Worm (Caenorhabditis elegans): ENCODE data around the gene C48D1.9.

C48D1.9 gene

ce11 chrIV:13238943-13239861 lies 29.7 kb upstream of the C48D1.9 start, which contains the start of gene tag-115 (continued):
- TF ChIP-seq elt-2 (tag; optimal IDR thresholded peaks at IDR 0.05) (no peak), lin-35 (GFP tag; optimal IDR thresholded peaks at IDR 0.05) (peak in 1 of 2 experiments; percentile 50), fkh-8 (tag; optimal IDR thresholded peaks at IDR 0.05) (no peak), C04F5.9 (tag; optimal IDR thresholded peaks at IDR 0.05) (no peak), ceh-82 (tag; optimal IDR thresholded peaks at IDR 0.05) (no peak), egl-27 (tag; optimal IDR thresholded peaks at IDR 0.05) (no peak), pag-3 (tag; optimal IDR thresholded peaks at IDR 0.05; ENCODE audit: borderline replicate concordance, insufficient read depth) (no peak), mep-1 (tag; optimal IDR thresholded peaks at IDR 0.05) (no peak), isw-1 (GFP tag; IDR thresholded peaks at IDR 0.05) (no peak), ceh-90 (tag; optimal IDR thresholded peaks at IDR 0.05) (no peak), unc-62 (GFP tag; optimal IDR thresholded peaks at IDR 0.05) (no peak), unc-98 (GFP tag; IDR thresholded peaks at IDR 0.05) (no peak), unc-30 (tag; optimal IDR thresholded peaks at IDR 0.05) (no peak), egl-13 (tag; optimal IDR thresholded peaks at IDR 0.05) (no peak)

DNA sequence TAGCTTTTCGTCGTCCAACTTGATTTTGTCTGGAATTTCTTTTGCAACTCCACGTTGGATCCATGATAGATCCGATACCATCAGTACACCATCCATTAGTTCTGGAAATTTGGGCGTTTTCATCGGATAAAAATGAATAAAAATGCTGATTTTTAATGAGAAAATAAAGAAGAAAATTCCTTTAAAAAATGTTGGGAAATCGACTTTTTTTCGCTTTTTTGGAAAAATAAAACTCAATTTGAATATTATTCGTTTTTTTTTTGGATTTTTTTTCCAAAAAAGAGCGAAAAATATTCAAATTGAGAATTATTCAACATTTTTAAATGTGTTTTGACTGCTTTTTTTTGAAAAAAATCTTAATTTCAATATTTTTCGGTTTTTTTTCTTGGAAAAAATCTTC lies 27.0 kb upstream of the C48D1.9 start, which contains the start of gene pwp-1:
TSS of gene pwp-1 (minus strand) at position 101 of the 400 bp plus-strand sequence.
- no peak for TF ChIP-seq sptf-1 (tag; optimal IDR thresholded peaks at IDR 0.05)
- no peak for TF ChIP-seq tbx-2 (tag; optimal IDR thresholded peaks at IDR 0.05)
- TF ChIP-seq fkh-8 (tag; optimal IDR thresholded peaks at IDR 0.05), result no peak
- TF ChIP-seq unc-62 (GFP tag; optimal IDR thresholded peaks at IDR 0.05), result no peak
- TF ChIP-seq nhr-71 (tag; optimal IDR thresholded peaks at IDR 0.05), result no peak
- TF ChIP-seq F16B12.6 (tag; optimal IDR thresholded peaks at IDR 0.05), result no peak

DNA sequence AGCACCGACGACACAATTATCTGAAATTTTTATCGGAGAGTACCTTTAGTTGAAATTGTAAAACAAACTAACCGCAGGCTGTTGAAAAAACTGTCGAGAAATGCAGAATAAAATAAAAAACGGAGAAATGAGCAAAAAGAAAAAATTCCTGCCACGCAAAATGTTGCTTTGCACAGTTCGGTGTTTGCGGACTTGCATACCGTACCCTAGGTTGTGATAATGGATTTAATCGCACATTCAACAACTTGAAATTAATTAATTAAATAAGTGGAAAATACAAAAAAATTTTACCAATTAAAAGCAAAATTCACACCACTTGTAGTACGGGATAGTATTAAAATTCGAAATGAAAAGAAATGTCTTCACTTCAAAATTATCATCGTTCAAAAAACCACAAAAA lies 21.9 kb upstream of the C48D1.9 start:
- no peak for TF ChIP-seq C34B4.2 (tag; optimal IDR thresholded peaks at IDR 0.05)
- TF ChIP-seq dsc-1 (tag; optimal IDR thresholded peaks at IDR 0.05), result no peak
- TF ChIP-seq pag-3 (tag; optimal IDR thresholded peaks at IDR 0.05; ENCODE audit: borderline replicate concordance, insufficient read depth), result no peak
- no peak for TF ChIP-seq unc-86 (tag; optimal IDR thresholded peaks at IDR 0.05)
- no peak for TF ChIP-seq nhr-12 (tag; optimal IDR thresholded peaks at IDR 0.05)
- TF ChIP-seq lin-39 (tag; optimal IDR thresholded peaks at IDR 0.05), result no peak
- no peak for TF ChIP-seq ztf-11 (tag; optimal IDR thresholded peaks at IDR 0.05)
- no peak for TF ChIP-seq nhr-77 (tag; optimal IDR thresholded peaks at IDR 0.05)
- peak; percentile 6 for TF ChIP-seq skn-1 (tag; optimal IDR thresholded peaks at IDR 0.05)
- TF ChIP-seq nhr-84 (tag; optimal IDR thresholded peaks at IDR 0.05), result no peak
- no peak for TF ChIP-seq sox-4 (tag; optimal IDR thresholded peaks at IDR 0.05)
- no peak for TF ChIP-seq nhr-85 (tag)
- no peak for TF ChIP-seq irx-1 (tag; optimal IDR thresholded peaks at IDR 0.05)
- peak; percentile 94 for TF ChIP-seq F16B12.6 (tag; optimal IDR thresholded peaks at IDR 0.05)
- no peak for TF ChIP-seq nhr-28 (tag; optimal IDR thresholded peaks at IDR 0.05)
- no peak for TF ChIP-seq egl-27 (tag; optimal IDR thresholded peaks at IDR 0.05)
- no peak for TF ChIP-seq aly-2 (tag; optimal IDR thresholded peaks at IDR 0.05)
- no peak for TF ChIP-seq snpc-4 (tag; optimal IDR thresholded peaks at IDR 0.05)
- no peak for TF ChIP-seq sup-37 (GFP tag; optimal IDR thresholded peaks at IDR 0.05)
- TF ChIP-seq lin-35 (GFP tag; optimal IDR thresholded peaks at IDR 0.05), result peak; percentile 51 to 77
- TF ChIP-seq efl-3 (GFP tag; optimal IDR thresholded peaks at IDR 0.05), result no peak
- no peak for TF ChIP-seq nhr-20 (tag; optimal IDR thresholded peaks at IDR 0.05)
- no peak for TF ChIP-seq mab-9 (GFP tag; IDR thresholded peaks at IDR 0.05)
- peak; percentile 68 for TF ChIP-seq C16A3.4 (tag; optimal IDR thresholded peaks at IDR 0.05)
- no peak for TF ChIP-seq hpl-2 (GFP tag; optimal IDR thresholded peaks at IDR 0.05)
- no peak for TF ChIP-seq nhr-19 (GFP tag; conservative IDR thresholded peaks at IDR 0.05)
- no peak for TF ChIP-seq alr-1 (tag; optimal IDR thresholded peaks at IDR 0.05; ENCODE audit: borderline replicate concordance)
- no peak for TF ChIP-seq nhr-76 (tag; optimal IDR thresholded peaks at IDR 0.05)
- TF ChIP-seq dpl-1 (GFP tag; optimal IDR thresholded peaks at IDR 0.05), result peak; percentile 15 to 68 (median 40)
- no peak for TF ChIP-seq unc-98 (GFP tag; IDR thresholded peaks at IDR 0.05)
- TF ChIP-seq snu-23 (GFP tag; optimal IDR thresholded peaks at IDR 0.05), result peak; percentile 55
- TF ChIP-seq fkh-4 (tag; optimal IDR thresholded peaks at IDR 0.05; ENCODE audit: borderline replicate concordance), result no peak
- TF ChIP-seq grh-1 (GFP tag; IDR thresholded peaks at IDR 0.05), result no peak
- TF ChIP-seq jun-1 (tag; optimal IDR thresholded peaks at IDR 0.05), result no peak
